Fruit fly (Drosophila melanogaster): Measurements from ENCODE around the gene P5CDh1.

dm6 chr3L:21840642-21840987 is 541 bp downstream of the P5CDh1 start:
- TF ChIP-seq CG8478 (optimal IDR thresholded peaks at IDR 0.05) (no peak), CTCF (optimal IDR thresholded peaks at IDR 0.05) (no peak)

Measured in S2 (cell line).